Worm (Caenorhabditis elegans) whole organism, L1 larva: ENCODE results near the gene mlh-1.

Experiments
- F16B12.6 ChIP-seq: fragments of 150-350 bp; optimal IDR thresholded peaks from 2 replicates; lab custom pipeline; 2014; ENCODE audit warnings: missing biosample characterization, missing genetic modification characterization
- blmp-1 ChIP-seq: fragments of 150-350 bp; optimal IDR thresholded peaks from 2 replicates; lab custom pipeline; 2014; ENCODE audit warnings: missing biosample characterization, missing genetic modification characterization
- elt-2 ChIP-seq: sonication (generic microtip); optimal IDR thresholded peaks from 2 replicates; lab custom pipeline; 2016; ENCODE audit warnings: missing genetic modification characterization, mild to moderate bottlenecking, inconsistent platforms, missing compliant biosample characterization, missing genetic modification reagents
- lin-13 ChIP-seq: fragments of 150-350 bp; optimal IDR thresholded peaks from 2 replicates; lab custom pipeline; 2014; ENCODE audit warnings: missing biosample characterization, missing genetic modification reagents, missing genetic modification characterization
- lin-39 ChIP-seq: fragments of 150-350 bp; optimal IDR thresholded peaks from 2 replicates; lab custom pipeline; 2014; ENCODE audit warnings: missing biosample characterization, missing genetic modification reagents, missing genetic modification characterization
- lir-3 ChIP-seq: sonication (generic microtip); optimal IDR thresholded peaks from 2 replicates; lab custom pipeline; 2016; ENCODE audit warnings: mild to moderate bottlenecking, missing genetic modification characterization, moderate library complexity, missing compliant biosample characterization; ENCODE audit not compliant: poor library complexity
- mdl-1 ChIP-seq, 2 experiments: fragments of 150-350 bp; optimal IDR thresholded peaks; 2 replicates each; lab custom pipeline; 2014 to 2017; ENCODE audit warnings: missing biosample characterization in 2 of 2, missing genetic modification characterization in 2 of 2, inconsistent platforms in 1 of 2
- nhr-11 ChIP-seq: fragments of 150-350 bp; optimal IDR thresholded peaks from 2 replicates; lab custom pipeline; 2014; ENCODE audit warnings: missing biosample characterization, missing genetic modification characterization
- nhr-237 ChIP-seq: fragments of 150-350 bp; optimal IDR thresholded peaks from 2 replicates; lab custom pipeline; 2014; ENCODE audit warnings: missing biosample characterization, missing genetic modification characterization
- nhr-76 ChIP-seq: sonication (generic microtip); optimal IDR thresholded peaks from 2 replicates; lab custom pipeline; 2017; ENCODE audit warnings: missing biosample characterization, missing genetic modification characterization
- rnt-1 ChIP-seq: sonication (generic microtip); optimal IDR thresholded peaks from 2 replicates; lab custom pipeline; 2016; ENCODE audit warnings: mild to moderate bottlenecking, missing genetic modification characterization, moderate library complexity, missing compliant biosample characterization
- tbx-2 ChIP-seq: sonication (generic microtip); optimal IDR thresholded peaks from 2 replicates; lab custom pipeline; 2016; ENCODE audit warnings: missing genetic modification characterization, missing compliant biosample characterization
- xbp-1 ChIP-seq: sonication (generic microtip); optimal IDR thresholded peaks from 2 replicates; lab custom pipeline; 2016; ENCODE audit warnings: missing genetic modification characterization, missing compliant biosample characterization
- ztf-11 ChIP-seq, 2 experiments: sonication (generic microtip); optimal IDR thresholded peaks; 2 replicates each; lab custom pipeline; 2016 to 2017; ENCODE audit warnings: missing genetic modification characterization in 2 of 2, missing biosample characterization in 1 of 2, missing compliant biosample characterization in 1 of 2

- TF ChIP-seq lin-39 (tag; lab: Kevin White, UChicago): no peak
- no peak for TF ChIP-seq rnt-1
- no peak for TF ChIP-seq ztf-11 (tag; optimal IDR thresholded peaks at IDR 0.05; lab: Kevin White, UChicago)
- TF ChIP-seq xbp-1: no peak
- TF ChIP-seq nhr-237 (tag; lab: Kevin White, UChicago): no peak
- no peak for TF ChIP-seq mdl-1 (tag; optimal IDR thresholded peaks at IDR 0.05; lab: Kevin White, UChicago)
- no peak for TF ChIP-seq nhr-76 (tag; lab: Kevin White, UChicago)
- TF ChIP-seq F16B12.6 (tag; lab: Kevin White, UChicago): no peak
- TF ChIP-seq nhr-11 (tag; lab: Kevin White, UChicago): no peak
- TF ChIP-seq tbx-2: no peak
- TF ChIP-seq lir-3: no peak
- TF ChIP-seq lin-13 (GFP tag; lab: Kevin White, UChicago): no peak
- no peak for TF ChIP-seq elt-2 (tag; lab: Kevin White, UChicago)
- TF ChIP-seq blmp-1 (tag; lab: Kevin White, UChicago): no peak
Measured at ce11 chrIII:13563000-13563522, 48.7 kb upstream of the mlh-1 start, which contains the start of gene T05D4.2.
